Worm (Caenorhabditis elegans) whole organism, L3 larva: ENCODE results near the gene F14B8.6.

Experiments
- R02D3.7 ChIP-seq: fragments of 150-350 bp; optimal IDR thresholded peaks from 2 replicates; lab custom pipeline; 2014; ENCODE audit warnings: missing biosample characterization, missing genetic modification characterization
- ama-1 ChIP-seq: fragments of 150-350 bp; optimal IDR thresholded peaks from 2 replicates; lab custom pipeline; 2018
- ceh-82 ChIP-seq: fragments of 150-350 bp; optimal IDR thresholded peaks from 2 replicates; lab custom pipeline; 2014; ENCODE audit warnings: missing biosample characterization, missing genetic modification characterization
- elt-2 ChIP-seq: sonication (generic microtip); optimal IDR thresholded peaks from 2 replicates; lab custom pipeline; 2016; ENCODE audit warnings: missing genetic modification reagents, mild to moderate bottlenecking, missing genetic modification characterization, missing compliant biosample characterization
- fos-1 ChIP-seq: fragments of 150-350 bp; optimal IDR thresholded peaks from 2 replicates; lab custom pipeline; 2014; ENCODE audit warnings: missing biosample characterization, missing genetic modification characterization
- nhr-11 ChIP-seq: fragments of 150-350 bp; optimal IDR thresholded peaks from 2 replicates; lab custom pipeline; 2014; ENCODE audit warnings: missing biosample characterization, missing genetic modification characterization
- nhr-25 ChIP-seq: sonication (generic microtip); optimal IDR thresholded peaks from 2 replicates; lab custom pipeline; 2017; ENCODE audit warnings: missing biosample characterization, missing genetic modification characterization
- pha-4 ChIP-seq: fragments of 150-350 bp; optimal IDR thresholded peaks from 2 replicates; lab custom pipeline; 2014; ENCODE audit warnings: missing biosample characterization, missing genetic modification reagents, missing genetic modification characterization
- pqm-1 ChIP-seq: fragments of 150-350 bp; optimal IDR thresholded peaks from 2 replicates; lab custom pipeline; 2017; ENCODE audit warnings: missing biosample characterization, missing genetic modification characterization, inconsistent platforms
- snpc-4 ChIP-seq: fragments of 150-350 bp; optimal IDR thresholded peaks from 2 replicates; lab custom pipeline; 2014; ENCODE audit warnings: missing biosample characterization, missing genetic modification characterization
- unc-62 ChIP-seq: fragments of 150-350 bp; sonication (generic microtip); optimal IDR thresholded peaks from 4 replicates; lab custom pipeline; 2014; ENCODE audit warnings: missing biosample characterization, missing genetic modification reagents, missing genetic modification characterization

DNA sequence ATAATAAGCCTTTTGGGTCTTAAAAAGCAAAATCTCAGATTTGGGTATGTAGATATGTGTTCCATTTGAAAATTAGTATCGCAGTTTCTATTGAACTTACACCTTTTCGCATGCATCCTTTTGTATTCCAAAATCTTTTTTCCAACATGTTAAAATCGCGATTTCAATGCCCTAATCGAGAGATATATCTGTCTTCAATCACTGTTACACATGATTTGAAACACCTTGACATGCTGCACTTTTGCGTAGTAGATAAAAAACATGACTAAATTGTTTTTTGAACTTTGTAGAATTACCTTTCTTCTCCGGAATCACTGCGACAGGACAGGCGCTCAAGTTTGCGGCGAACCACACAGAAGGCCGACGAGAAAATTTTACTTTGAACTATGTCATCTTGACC is 9.5 kb upstream of the F14B8.6 start:
- TF ChIP-seq elt-2 (tag; lab: Kevin White, UChicago) = no peak
- no peak for TF ChIP-seq nhr-11 (tag; lab: Kevin White, UChicago)
- TF ChIP-seq pha-4 (tag; lab: Kevin White, UChicago) = no peak
- TF ChIP-seq snpc-4 = no peak
- no peak for TF ChIP-seq unc-62 (GFP tag; lab: Kevin White, UChicago)
- no peak for TF ChIP-seq ceh-82
- TF ChIP-seq R02D3.7 (tag; lab: Kevin White, UChicago) = no peak
- TF ChIP-seq pqm-1 (tag; lab: Kevin White, UChicago) = no peak
- TF ChIP-seq nhr-25 (tag; lab: Kevin White, UChicago) = no peak
- TF ChIP-seq ama-1 (lab: Kevin White, UChicago) = no peak
- no peak for TF ChIP-seq fos-1
